Fruit fly (Drosophila melanogaster) whole organism, prepupa: ENCODE measurements around the gene AlkB.
A peak's percentile ranks its signal among the peaks of the same experiment; 100 is the strongest.

Experiments
- CG10669 ChIP-seq: fragments of 200-800 bp; sonication (Bioruptor generic); optimal IDR thresholded peaks from 3 replicates; lab custom pipeline; 2018; ENCODE audit warnings: missing biosample characterization, mild to moderate bottlenecking, missing genetic modification characterization, moderate library complexity
- CG11294 ChIP-seq: fragments of 200-800 bp; sonication (Bioruptor generic); IDR thresholded peaks from 2 replicates; pipeline ENCODE4 v1.3.6; 2022; ENCODE audit warnings: missing biosample characterization, missing genetic modification characterization
- CG11762 ChIP-seq: fragments of 200-800 bp; sonication (Bioruptor generic); optimal IDR thresholded peaks from 3 replicates; lab custom pipeline; 2016; ENCODE audit warnings: missing biosample characterization, missing genetic modification characterization; ENCODE audit not compliant: insufficient read depth
- CG11902 ChIP-seq: fragments of 200-800 bp; sonication (Bioruptor generic); optimal IDR thresholded peaks from 3 replicates; lab custom pipeline; 2016; ENCODE audit warnings: missing biosample characterization, missing genetic modification characterization
- CG15336 ChIP-seq: fragments of 200-800 bp; sonication (Bioruptor generic); IDR thresholded peaks from 2 replicates; pipeline ENCODE4 v1.3.6; 2022; ENCODE audit warnings: missing biosample characterization, missing genetic modification characterization
- CG1621 ChIP-seq: fragments of 200-800 bp; sonication (Bioruptor generic); optimal IDR thresholded peaks from 3 replicates; lab custom pipeline; 2018; ENCODE audit warnings: missing biosample characterization, mild to moderate bottlenecking, missing genetic modification characterization
- CG3032 ChIP-seq: fragments of 200-800 bp; optimal IDR thresholded peaks from 2 replicates; lab custom pipeline; 2019; ENCODE audit warnings: missing biosample characterization, mild to moderate bottlenecking, missing genetic modification characterization, moderate library complexity
- CG32006 ChIP-seq: fragments of 200-800 bp; sonication (Bioruptor generic); optimal IDR thresholded peaks from 3 replicates; lab custom pipeline; 2017; ENCODE audit warnings: missing biosample characterization, mild to moderate bottlenecking, missing genetic modification characterization
- CG3919 ChIP-seq: fragments of 200-800 bp; sonication (Bioruptor generic); optimal IDR thresholded peaks from 3 replicates; lab custom pipeline; 2016; ENCODE audit warnings: missing biosample characterization, missing genetic modification characterization
- CG6276 ChIP-seq: fragments of 200-800 bp; sonication (Bioruptor generic); optimal IDR thresholded peaks from 2 replicates; lab custom pipeline; 2017; ENCODE audit warnings: missing biosample characterization, mild to moderate bottlenecking, missing genetic modification characterization
- CG6808 ChIP-seq: fragments of 200-800 bp; sonication (Bioruptor generic); optimal IDR thresholded peaks from 3 replicates; lab custom pipeline; 2017; ENCODE audit warnings: missing biosample characterization, missing genetic modification characterization, mild to moderate bottlenecking, moderate library complexity, missing genetic modification reagents
- CG8319 ChIP-seq: fragments of 200-800 bp; sonication (Bioruptor generic); optimal IDR thresholded peaks from 3 replicates; lab custom pipeline; 2016; ENCODE audit warnings: missing biosample characterization, missing genetic modification characterization
- Eip75B ChIP-seq: fragments of 200-800 bp; sonication (Bioruptor generic); optimal IDR thresholded peaks from 3 replicates; lab custom pipeline; 2016; ENCODE audit warnings: missing biosample characterization, missing genetic modification characterization
- Eip78C ChIP-seq: fragments of 200-800 bp; sonication (Bioruptor generic); peaks from one replicate; lab custom pipeline; 2016; ENCODE audit warnings: missing biosample characterization, missing genetic modification characterization
- Eip93F ChIP-seq: fragments of 200-800 bp; sonication (Bioruptor generic); optimal IDR thresholded peaks from 2 replicates; lab custom pipeline; 2016; ENCODE audit warnings: missing biosample characterization, mild to moderate bottlenecking, missing genetic modification characterization
- Ets96B ChIP-seq: fragments of 200-800 bp; optimal IDR thresholded peaks from 2 replicates; lab custom pipeline; 2019; ENCODE audit warnings: missing biosample characterization, mild to moderate bottlenecking, missing genetic modification characterization, moderate library complexity
- Gug ChIP-seq: fragments of 200-800 bp; sonication (Bioruptor generic); IDR thresholded peaks from 2 replicates; pipeline ENCODE4 v1.3.6; 2022; ENCODE audit warnings: missing biosample characterization, missing genetic modification characterization
- Hr38 ChIP-seq: sonication (Bioruptor generic); optimal IDR thresholded peaks from 2 replicates; lab custom pipeline; 2016; ENCODE audit warnings: missing biosample characterization, missing genetic modification characterization
- Hr4 ChIP-seq: fragments of 200-800 bp; sonication (Bioruptor generic); optimal IDR thresholded peaks from 3 replicates; lab custom pipeline; 2016; ENCODE audit warnings: missing biosample characterization, missing genetic modification characterization
- Met ChIP-seq: fragments of 200-800 bp; sonication (Bioruptor generic); optimal IDR thresholded peaks from 3 replicates; lab custom pipeline; 2016; ENCODE audit warnings: missing biosample characterization, missing genetic modification characterization
- Smox ChIP-seq: fragments of 200-800 bp; sonication (Bioruptor generic); optimal IDR thresholded peaks from 3 replicates; lab custom pipeline; 2016; ENCODE audit warnings: missing biosample characterization, missing genetic modification characterization
- Sox102F ChIP-seq: fragments of 200-800 bp; sonication (Bioruptor generic); optimal IDR thresholded peaks from 2 replicates; lab custom pipeline; 2016; ENCODE audit warnings: missing biosample characterization, mild to moderate bottlenecking, missing genetic modification characterization
- Sox14 ChIP-seq: fragments of 200-800 bp; sonication (Bioruptor generic); optimal IDR thresholded peaks from 3 replicates; lab custom pipeline; 2016; ENCODE audit warnings: missing biosample characterization, missing genetic modification characterization
- Sox15 ChIP-seq: fragments of 200-800 bp; sonication (Bioruptor generic); optimal IDR thresholded peaks from 3 replicates; lab custom pipeline; 2016; ENCODE audit warnings: missing biosample characterization, missing genetic modification characterization
- achi ChIP-seq: fragments of 200-800 bp; sonication (Bioruptor generic); optimal IDR thresholded peaks from 3 replicates; lab custom pipeline; 2016; ENCODE audit warnings: missing biosample characterization, missing genetic modification characterization
- dac ChIP-seq: fragments of 200-800 bp; sonication (Bioruptor generic); optimal IDR thresholded peaks from 2 replicates; lab custom pipeline; 2017; ENCODE audit warnings: missing biosample characterization, mild to moderate bottlenecking, missing genetic modification characterization
- dsx ChIP-seq: fragments of 200-800 bp; optimal IDR thresholded peaks from 3 replicates; lab custom pipeline; 2019; ENCODE audit warnings: missing biosample characterization, mild to moderate bottlenecking, missing genetic modification characterization, moderate library complexity; ENCODE audit not compliant: poor library complexity, severe bottlenecking
- eg ChIP-seq: fragments of 200-800 bp; sonication (Bioruptor generic); IDR thresholded peaks from 3 replicates; pipeline ENCODE4 v1.3.6; 2022; ENCODE audit warnings: missing biosample characterization, missing genetic modification characterization
- esn ChIP-seq: fragments of 200-800 bp; sonication (Bioruptor generic); optimal IDR thresholded peaks from 2 replicates; lab custom pipeline; 2016; ENCODE audit warnings: missing biosample characterization, mild to moderate bottlenecking, missing genetic modification characterization, moderate library complexity
- fd85E ChIP-seq: fragments of 200-800 bp; sonication (Bioruptor generic); optimal IDR thresholded peaks from 3 replicates; lab custom pipeline; 2016; ENCODE audit warnings: missing biosample characterization, missing genetic modification characterization
- fkh ChIP-seq: fragments of 200-800 bp; sonication (Bioruptor generic); optimal IDR thresholded peaks from 3 replicates; lab custom pipeline; 2017; ENCODE audit warnings: missing biosample characterization, mild to moderate bottlenecking, missing genetic modification characterization, moderate library complexity
- lz ChIP-seq: fragments of 200-800 bp; sonication (Bioruptor generic); optimal IDR thresholded peaks from 3 replicates; lab custom pipeline; 2016; ENCODE audit warnings: missing biosample characterization, missing genetic modification characterization
- spab ChIP-seq: fragments of 200-800 bp; sonication (Bioruptor generic); optimal IDR thresholded peaks from 2 replicates; lab custom pipeline; 2017; ENCODE audit warnings: missing biosample characterization, mild to moderate bottlenecking, missing genetic modification characterization, missing genetic modification reagents
- ss ChIP-seq, 2 experiments: fragments of 200-800 bp; sonication (Bioruptor generic); optimal IDR thresholded peaks; 2 replicates in 1 of 2; 3 replicates in 1 of 2; lab custom pipeline; 2017 to 2018; ENCODE audit warnings: mild to moderate bottlenecking in 2 of 2, missing biosample characterization in 2 of 2, missing genetic modification characterization in 2 of 2, moderate library complexity in 1 of 2
- svp ChIP-seq: fragments of 200-800 bp; sonication (Bioruptor generic); peaks from one replicate; lab custom pipeline; 2016; ENCODE audit warnings: missing biosample characterization, missing genetic modification characterization
- topi ChIP-seq: fragments of 200-800 bp; sonication (Bioruptor generic); optimal IDR thresholded peaks from 3 replicates; lab custom pipeline; 2016; ENCODE audit warnings: missing biosample characterization, missing genetic modification characterization
- vri ChIP-seq: fragments of 200-800 bp; sonication (Bioruptor generic); optimal IDR thresholded peaks from 3 replicates; lab custom pipeline; 2016; ENCODE audit warnings: missing biosample characterization, mild to moderate bottlenecking, missing genetic modification characterization

The AlkB gene

dm6 chrX:15844139-15844538 lies 15.1 kb downstream of the AlkB start, which contains the start of the genes ArgRS and CG8578 (continued):
- peak; percentile 72 for TF ChIP-seq Hr4 (GFP tag; lab: Kevin White, UChicago)
- no peak for TF ChIP-seq Ets96B (tag; lab: Kevin White, UChicago)
- no peak for TF ChIP-seq achi
- TF ChIP-seq spab, result no peak
- TF ChIP-seq Sox102F, result no peak
- TF ChIP-seq Gug (GFP tag; lab: Robert Waterston, UW), result peak; percentile 78
- TF ChIP-seq Eip75B (GFP tag; lab: Kevin White, UChicago), result peak; percentile 80
- peak; percentile 62 for TF ChIP-seq Sox14 (GFP tag; lab: Kevin White, UChicago)
- TF ChIP-seq CG15336, result peak; percentile 29; the same call in 1 of the 2 replicates
- no peak for TF ChIP-seq dsx (GFP tag; lab: Kevin White, UChicago)
- TF ChIP-seq CG6808 (GFP tag; lab: Kevin White, UChicago), result no peak
- no peak for TF ChIP-seq CG3919 (GFP tag; lab: Kevin White, UChicago)
- peak; percentile 69 for TF ChIP-seq CG3032 (tag; lab: Kevin White, UChicago)
- no peak for TF ChIP-seq CG10669 (GFP tag; lab: Kevin White, UChicago)
- TF ChIP-seq ss (GFP tag; optimal IDR thresholded peaks at IDR 0.05; lab: Kevin White, UChicago), result peak in 1 of 2 experiments; percentile 67
- TF ChIP-seq dac (GFP tag; lab: Kevin White, UChicago), result no peak
- TF ChIP-seq esn, result peak; percentile 43
- peak; percentile 74 for TF ChIP-seq lz (GFP tag; lab: Kevin White, UChicago)
- TF ChIP-seq Hr38 (GFP tag; lab: Kevin White, UChicago), result no peak
- no peak for TF ChIP-seq fd85E (GFP tag; lab: Kevin White, UChicago)
- peak; percentile 29 for TF ChIP-seq CG11762 (GFP tag; lab: Kevin White, UChicago)
- TF ChIP-seq Met (GFP tag; lab: Kevin White, UChicago), result peak; percentile 39
- TF ChIP-seq CG1621 (tag; lab: Kevin White, UChicago), result no peak

dm6 chrX:15841346-15841745 lies 17.9 kb downstream of the AlkB start:
- TF ChIP-seq svp (GFP tag; lab: Kevin White, UChicago), result no peak
- no peak for TF ChIP-seq fkh (GFP tag; lab: Kevin White, UChicago)
- no peak for TF ChIP-seq esn
- no peak for TF ChIP-seq CG15336
- no peak for TF ChIP-seq fd85E (GFP tag; lab: Kevin White, UChicago)
- TF ChIP-seq Hr38 (GFP tag; lab: Kevin White, UChicago), result no peak
- no peak for TF ChIP-seq CG11294 (GFP tag; lab: Robert Waterston, UW)
- no peak for TF ChIP-seq Sox15 (GFP tag; lab: Kevin White, UChicago)
- no peak for TF ChIP-seq Sox102F
- TF ChIP-seq CG10669 (GFP tag; lab: Kevin White, UChicago), result no peak
- no peak for TF ChIP-seq Met (GFP tag; lab: Kevin White, UChicago)
- no peak for TF ChIP-seq achi
- no peak for TF ChIP-seq CG6276 (GFP tag; lab: Kevin White, UChicago)
- TF ChIP-seq CG11762 (GFP tag; lab: Kevin White, UChicago), result no peak
- TF ChIP-seq vri, result no peak
- TF ChIP-seq CG11902, result no peak
- TF ChIP-seq Eip78C (GFP tag; lab: Kevin White, UChicago), result no peak
- no peak for TF ChIP-seq CG8319 (GFP tag; lab: Kevin White, UChicago)
- TF ChIP-seq Smox (GFP tag; lab: Kevin White, UChicago), result no peak

dm6 chrX:15840003-15840402 lies 19.3 kb downstream of the AlkB start:
- TF ChIP-seq vri (no peak), spab (no peak), Sox14 (GFP tag; lab: Kevin White, UChicago) (no peak), CG11294 (GFP tag; lab: Robert Waterston, UW) (no peak), CG32006 (GFP tag; lab: Kevin White, UChicago) (no peak), Hr38 (GFP tag; lab: Kevin White, UChicago) (no peak), eg (GFP tag; lab: Robert Waterston, UW) (no peak), CG3032 (tag; lab: Kevin White, UChicago) (no peak), svp (GFP tag; lab: Kevin White, UChicago) (no peak), topi (no peak), Eip93F (GFP tag; lab: Kevin White, UChicago) (no peak), achi (no peak)
